Worm (Caenorhabditis elegans) whole organism, L1 larva: ENCODE measurements around the gene prk-2.

Experiments
- C16A3.4 ChIP-seq: fragments of 150-350 bp; optimal IDR thresholded peaks from 2 replicates; lab custom pipeline; 2014; ENCODE audit warnings: missing biosample characterization, missing genetic modification characterization
- F16B12.6 ChIP-seq: fragments of 150-350 bp; optimal IDR thresholded peaks from 2 replicates; lab custom pipeline; 2014; ENCODE audit warnings: missing biosample characterization, missing genetic modification characterization
- aha-1 ChIP-seq: fragments of 150-350 bp; optimal IDR thresholded peaks from 2 replicates; lab custom pipeline; 2014; ENCODE audit warnings: missing biosample characterization, missing genetic modification characterization
- ceh-8 ChIP-seq: fragments of 200-800 bp; sonication (Bioruptor generic); optimal IDR thresholded peaks from 2 replicates; lab custom pipeline; 2018; ENCODE audit warnings: mild to moderate bottlenecking, missing genetic modification characterization, moderate library complexity, missing compliant biosample characterization
- ceh-82 ChIP-seq, 3 experiments: fragments of 150-350 bp in 1 of 3; sonication (generic microtip) in 2 of 3; optimal IDR thresholded peaks; 2 replicates each; lab custom pipeline; 2014 to 2017; ENCODE audit warnings: missing biosample characterization in 3 of 3, missing genetic modification characterization in 3 of 3
- ceh-88 ChIP-seq: fragments of 200-800 bp; sonication (Bioruptor generic); IDR thresholded peaks from 2 replicates; pipeline ENCODE4 v1.3.6; 2022; ENCODE audit warnings: missing genetic modification characterization, missing compliant biosample characterization
- ces-1 ChIP-seq: fragments of 150-350 bp; optimal IDR thresholded peaks from 2 replicates; lab custom pipeline; 2014; ENCODE audit warnings: missing biosample characterization, missing genetic modification reagents, missing genetic modification characterization
- dpl-1 ChIP-seq, 3 experiments: fragments of 150-350 bp in 2 of 3; sonication (generic microtip) in 1 of 3; optimal IDR thresholded peaks; 2 replicates each; lab custom pipeline; 2014 to 2017; ENCODE audit warnings: missing biosample characterization in 3 of 3, missing genetic modification characterization in 3 of 3, missing genetic modification reagents in 3 of 3
- efl-1 ChIP-seq, 4 experiments: fragments of 150-350 bp; optimal IDR thresholded peaks in 3 of 4; peaks in 1 of 4; 1 replicate in 1 of 4; 2 replicates in 3 of 4; lab custom pipeline; 2014; ENCODE audit warnings: missing biosample characterization in 2 of 4, missing genetic modification characterization in 2 of 4, missing genetic modification reagents in 2 of 4
- egl-13 ChIP-seq: sonication (generic microtip); optimal IDR thresholded peaks from 2 replicates; lab custom pipeline; 2016; ENCODE audit warnings: missing genotype, missing genetic modification reagents, missing genetic modification characterization, missing compliant biosample characterization
- egl-27 ChIP-seq, 2 experiments: fragments of 150-350 bp in 1 of 2; sonication (generic microtip); optimal IDR thresholded peaks; 3 replicates each; lab custom pipeline; 2017 to 2018; ENCODE audit warnings: missing biosample characterization in 2 of 2, missing genetic modification characterization in 2 of 2, missing genetic modification reagents in 2 of 2
- elt-3 ChIP-seq, 6 experiments: fragments of 150-350 bp in 1 of 6; sonication (generic microtip); optimal IDR thresholded peaks; 2 replicates each; lab custom pipeline; 2017 to 2018; ENCODE audit warnings: missing biosample characterization in 6 of 6, missing genetic modification characterization in 6 of 6, inconsistent platforms in 1 of 6
- ets-5 ChIP-seq: fragments of 200-800 bp; sonication (Bioruptor generic); IDR thresholded peaks from 2 replicates; pipeline ENCODE4 v1.3.6; 2022; ENCODE audit warnings: missing genetic modification characterization, missing compliant biosample characterization
- fkh-10 ChIP-seq: sonication (generic microtip); optimal IDR thresholded peaks from 2 replicates; lab custom pipeline; 2017; ENCODE audit warnings: missing biosample characterization, missing genetic modification reagents, missing genetic modification characterization
- grh-1 ChIP-seq: fragments of 200-800 bp; sonication (Bioruptor generic); IDR thresholded peaks from 2 replicates; pipeline ENCODE4 v1.3.6; 2022; ENCODE audit warnings: missing genetic modification reagents, missing genetic modification characterization, missing compliant biosample characterization
- isw-1 ChIP-seq: fragments of 200-800 bp; sonication (Bioruptor generic); IDR thresholded peaks from 2 replicates; pipeline ENCODE4 v1.3.6; 2022; ENCODE audit warnings: missing genetic modification characterization, missing compliant biosample characterization
- lin-14 ChIP-seq: fragments of 200-800 bp; sonication (Bioruptor generic); optimal IDR thresholded peaks from 2 replicates; lab custom pipeline; 2018; ENCODE audit warnings: mild to moderate bottlenecking, missing genetic modification characterization, moderate library complexity, missing compliant biosample characterization
- lin-15B ChIP-seq: fragments of 150-350 bp; sonication (generic microtip); optimal IDR thresholded peaks from 3 replicates; lab custom pipeline; 2014; ENCODE audit warnings: missing biosample characterization, missing genetic modification characterization
- lin-39 ChIP-seq: fragments of 150-350 bp; optimal IDR thresholded peaks from 2 replicates; lab custom pipeline; 2014; ENCODE audit warnings: missing biosample characterization, missing genetic modification reagents, missing genetic modification characterization
- lir-3 ChIP-seq: sonication (generic microtip); optimal IDR thresholded peaks from 2 replicates; lab custom pipeline; 2016; ENCODE audit warnings: mild to moderate bottlenecking, missing genetic modification characterization, moderate library complexity, missing compliant biosample characterization; ENCODE audit not compliant: poor library complexity
- lsy-2 ChIP-seq, 2 experiments: fragments of 150-350 bp; optimal IDR thresholded peaks; 2 replicates each; lab custom pipeline; 2014; ENCODE audit warnings: missing biosample characterization in 2 of 2, missing genetic modification characterization in 2 of 2
- mab-9 ChIP-seq: fragments of 200-800 bp; sonication (Bioruptor generic); IDR thresholded peaks from 2 replicates; pipeline ENCODE4 v1.3.6; 2022; ENCODE audit warnings: missing genetic modification reagents, missing genetic modification characterization, missing compliant biosample characterization
- mef-2 ChIP-seq: fragments of 150-350 bp; optimal IDR thresholded peaks from 2 replicates; lab custom pipeline; 2014; ENCODE audit warnings: missing biosample characterization, missing genetic modification characterization
- nhr-11 ChIP-seq: fragments of 150-350 bp; optimal IDR thresholded peaks from 2 replicates; lab custom pipeline; 2014; ENCODE audit warnings: missing biosample characterization, missing genetic modification characterization
- nhr-12 ChIP-seq: sonication (generic microtip); optimal IDR thresholded peaks from 2 replicates; lab custom pipeline; 2017; ENCODE audit warnings: missing biosample characterization, missing genetic modification characterization
- nhr-20 ChIP-seq: sonication (generic microtip); optimal IDR thresholded peaks from 2 replicates; lab custom pipeline; 2016; ENCODE audit warnings: mild to moderate bottlenecking, missing genetic modification characterization, missing compliant biosample characterization
- nhr-237 ChIP-seq: fragments of 150-350 bp; optimal IDR thresholded peaks from 2 replicates; lab custom pipeline; 2014; ENCODE audit warnings: missing biosample characterization, missing genetic modification characterization
- nhr-28 ChIP-seq: fragments of 150-350 bp; optimal IDR thresholded peaks from 2 replicates; lab custom pipeline; 2014; ENCODE audit warnings: missing biosample characterization, missing genetic modification characterization
- nhr-47 ChIP-seq: sonication (generic microtip); optimal IDR thresholded peaks from 2 replicates; lab custom pipeline; 2016; ENCODE audit warnings: mild to moderate bottlenecking, missing genetic modification characterization, moderate library complexity, missing compliant biosample characterization
- nhr-71 ChIP-seq: sonication (generic microtip); optimal IDR thresholded peaks from 2 replicates; lab custom pipeline; 2016; ENCODE audit warnings: mild to moderate bottlenecking, missing genetic modification characterization, moderate library complexity, missing compliant biosample characterization
- nhr-84 ChIP-seq: sonication (generic microtip); optimal IDR thresholded peaks from 2 replicates; lab custom pipeline; 2017; ENCODE audit warnings: missing biosample characterization, missing genetic modification characterization
- nhr-90 ChIP-seq: sonication (generic microtip); optimal IDR thresholded peaks from 2 replicates; lab custom pipeline; 2016; ENCODE audit warnings: mild to moderate bottlenecking, missing genetic modification characterization, missing compliant biosample characterization; ENCODE audit not compliant: poor library complexity
- pax-3 ChIP-seq: fragments of 200-800 bp; sonication (Bioruptor generic); optimal IDR thresholded peaks from 2 replicates; lab custom pipeline; 2018; ENCODE audit warnings: mild to moderate bottlenecking, missing genetic modification characterization, moderate library complexity, missing compliant biosample characterization
- rnt-1 ChIP-seq: sonication (generic microtip); optimal IDR thresholded peaks from 2 replicates; lab custom pipeline; 2016; ENCODE audit warnings: mild to moderate bottlenecking, missing genetic modification characterization, moderate library complexity, missing compliant biosample characterization
- skn-1 ChIP-seq: fragments of 150-350 bp; optimal IDR thresholded peaks from 2 replicates; lab custom pipeline; 2014; ENCODE audit warnings: missing biosample characterization, missing genetic modification characterization
- sptf-1 ChIP-seq: fragments of 150-350 bp; optimal IDR thresholded peaks from 2 replicates; lab custom pipeline; 2014; ENCODE audit warnings: missing biosample characterization, missing genetic modification characterization
- sup-37 ChIP-seq: fragments of 200-800 bp; sonication (Bioruptor generic); optimal IDR thresholded peaks from 2 replicates; lab custom pipeline; 2018; ENCODE audit warnings: mild to moderate bottlenecking, missing genetic modification characterization, missing compliant biosample characterization
- swsn-7 ChIP-seq: sonication (generic microtip); optimal IDR thresholded peaks from 2 replicates; lab custom pipeline; 2016; ENCODE audit warnings: missing genetic modification characterization, missing compliant biosample characterization
- tlp-1 ChIP-seq: fragments of 150-350 bp; optimal IDR thresholded peaks from 2 replicates; lab custom pipeline; 2014; ENCODE audit warnings: missing biosample characterization, missing genetic modification characterization
- unc-130 ChIP-seq: fragments of 150-350 bp; optimal IDR thresholded peaks from 2 replicates; lab custom pipeline; 2017; ENCODE audit warnings: missing biosample characterization, missing genetic modification characterization, inconsistent platforms
- unc-86 ChIP-seq: sonication (generic microtip); optimal IDR thresholded peaks from 2 replicates; lab custom pipeline; 2016; ENCODE audit warnings: missing genetic modification characterization, missing compliant biosample characterization
- unc-98 ChIP-seq: fragments of 200-800 bp; sonication (Bioruptor generic); IDR thresholded peaks from 2 replicates; pipeline ENCODE4 v1.3.6; 2022; ENCODE audit warnings: missing genetic modification characterization, missing compliant biosample characterization
- zip-4 ChIP-seq: fragments of 200-800 bp; sonication (Bioruptor generic); optimal IDR thresholded peaks from 2 replicates; lab custom pipeline; 2018; ENCODE audit warnings: mild to moderate bottlenecking, missing genetic modification characterization, moderate library complexity, missing compliant biosample characterization
- ztf-11 ChIP-seq, 2 experiments: sonication (generic microtip); optimal IDR thresholded peaks; 2 replicates each; lab custom pipeline; 2016 to 2017; ENCODE audit warnings: missing genetic modification characterization in 2 of 2, missing biosample characterization in 1 of 2, missing compliant biosample characterization in 1 of 2
- ztf-4 ChIP-seq: fragments of 150-350 bp; optimal IDR thresholded peaks from 2 replicates; lab custom pipeline; 2014; ENCODE audit warnings: missing biosample characterization, missing genetic modification characterization

prk-2 gene

ce11 chrIII:3414412-3414811, 44.4 kb upstream of the prk-2 start:
- TF ChIP-seq efl-1 (optimal IDR thresholded peaks at IDR 0.05; lab: Kevin White, UChicago): no peak
- TF ChIP-seq efl-1 (GFP tag; optimal IDR thresholded peaks at IDR 0.05 in 1 of 2; lab: Kevin White, UChicago): peak in 1 of 2 experiments; percentile 17
- TF ChIP-seq F16B12.6 (tag; lab: Kevin White, UChicago): no peak

- TF ChIP-seq ceh-82 (tag; optimal IDR thresholded peaks at IDR 0.05; lab: Kevin White, UChicago) (no peak), C16A3.4 (no peak), lir-3 (tag; lab: Kevin White, UChicago) (no peak), swsn-7 (no peak), unc-98 (GFP tag; lab: Robert Waterston, UW) (no peak), tlp-1 (tag; lab: Kevin White, UChicago) (no peak), sup-37 (GFP tag; lab: Kevin White, UChicago) (no peak), ztf-4 (tag; lab: Kevin White, UChicago) (no peak)
These were observed 43.4 kb upstream of the prk-2 start for ce11 chrIII:3413437-3413836.

ce11 chrIII:3405535-3405934, 35.5 kb upstream of the prk-2 start, which contains the start of gene golg-4:
Gene golg-4, plus strand, starts transcription at chrIII:3405568.
- no peak for TF ChIP-seq lin-15B (tag; lab: Kevin White, UChicago)
- TF ChIP-seq unc-130: no peak
- TF ChIP-seq dpl-1 (GFP tag; optimal IDR thresholded peaks at IDR 0.05; lab: Kevin White, UChicago): no peak
- TF ChIP-seq rnt-1: no peak
- TF ChIP-seq sptf-1 (tag; lab: Kevin White, UChicago): no peak
- TF ChIP-seq nhr-11: no peak
- no peak for TF ChIP-seq ztf-11 (tag; optimal IDR thresholded peaks at IDR 0.05; lab: Kevin White, UChicago)
- no peak for TF ChIP-seq efl-1 (optimal IDR thresholded peaks at IDR 0.05; lab: Kevin White, UChicago)
- peak in 1 of 2 experiments; percentile 33 for TF ChIP-seq efl-1 (GFP tag; optimal IDR thresholded peaks at IDR 0.05 in 1 of 2; lab: Kevin White, UChicago)
- TF ChIP-seq, all 84 proteins: peak for 1

ce11 chrIII:3404354-3404913, 34.4 kb upstream of the prk-2 start, which contains the start of the genes npp-9 and F59A2.5:
Gene npp-9, minus strand, starts transcription at chrIII:3404479.
Gene F59A2.5, plus strand, starts transcription at chrIII:3404863.
- TF ChIP-seq lin-39 (peak; percentile 6), elt-3 (tag; optimal IDR thresholded peaks at IDR 0.05; lab: Kevin White, UChicago) (no peak), mab-9 (GFP tag; lab: Robert Waterston, UW) (no peak), lsy-2 (tag; optimal IDR thresholded peaks at IDR 0.05; lab: Kevin White, UChicago) (peak; percentile 55 to 76), dpl-1 (GFP tag; optimal IDR thresholded peaks at IDR 0.05; lab: Kevin White, UChicago) (peak; percentile 69 to 81 (median 72)), egl-27 (tag; optimal IDR thresholded peaks at IDR 0.05; lab: Kevin White, UChicago) (no peak), nhr-237 (tag; lab: Kevin White, UChicago) (no peak), nhr-11 (no peak), lin-14 (GFP tag; lab: Kevin White, UChicago) (no peak), nhr-90 (tag; lab: Kevin White, UChicago) (no peak), zip-4 (no peak), nhr-47 (peak; percentile 36), nhr-84 (tag; lab: Kevin White, UChicago) (no peak), egl-13 (tag; lab: Kevin White, UChicago) (no peak), ets-5 (no peak), mef-2 (tag; lab: Kevin White, UChicago) (no peak), unc-86 (no peak), skn-1 (tag; lab: Kevin White, UChicago) (peak; percentile 57), aha-1 (tag; lab: Kevin White, UChicago) (no peak), ceh-88 (no peak), ces-1 (GFP tag; lab: Kevin White, UChicago) (no peak), unc-130 (no peak), ztf-11 (tag; optimal IDR thresholded peaks at IDR 0.05; lab: Kevin White, UChicago) (no peak), sup-37 (GFP tag; lab: Kevin White, UChicago) (no peak), pax-3 (tag; lab: Kevin White, UChicago) (no peak), nhr-71 (tag; lab: Kevin White, UChicago) (peak; percentile 27), ceh-8 (GFP tag; lab: Kevin White, UChicago) (no peak), nhr-12 (tag; lab: Kevin White, UChicago) (no peak), nhr-28 (no peak), isw-1 (GFP tag; lab: Robert Waterston, UW) (peak; percentile 56), grh-1 (GFP tag; lab: Robert Waterston, UW) (0 out of 2 replicates have a peak, but pooled peaks have one; percentile 36), nhr-20 (tag; lab: Kevin White, UChicago) (no peak), fkh-10 (GFP tag; lab: Kevin White, UChicago) (no peak), ztf-4 (tag; lab: Kevin White, UChicago) (no peak)
